Worm (Caenorhabditis elegans): ENCODE data around the gene F38B6.8.

DNA sequence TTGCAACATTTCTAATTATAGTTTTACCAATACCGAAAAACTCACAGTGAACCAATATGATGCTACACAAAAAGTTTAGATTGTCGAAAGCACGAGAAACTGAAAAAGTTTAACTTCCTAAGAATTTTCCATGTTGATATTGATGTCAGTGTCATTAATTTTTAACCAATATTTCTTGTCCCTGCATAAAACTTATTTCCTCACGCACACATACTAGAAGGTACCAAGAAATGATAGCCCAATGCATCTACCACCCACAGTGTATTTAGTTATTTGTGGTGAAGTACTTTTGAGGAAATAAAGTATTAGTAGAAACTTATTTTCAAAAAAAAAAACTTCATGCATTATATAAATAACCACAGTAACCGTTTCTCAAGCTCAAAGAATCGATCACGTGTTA, 51.1 kb downstream of the F38B6.8 start, which contains the start of gene aexr-2:
- TF ChIP-seq ztf-4 (tag; optimal IDR thresholded peaks at IDR 0.05) (no peak), lin-11 (tag; optimal IDR thresholded peaks at IDR 0.05) (no peak), unc-39 (tag; optimal IDR thresholded peaks at IDR 0.05) (no peak), crh-2 (tag; optimal IDR thresholded peaks at IDR 0.05) (no peak), nhr-12 (tag; optimal IDR thresholded peaks at IDR 0.05) (no peak), lsy-2 (tag; optimal IDR thresholded peaks at IDR 0.05) (no peak), sma-9 (GFP tag; optimal IDR thresholded peaks at IDR 0.05) (no peak), sma-9 (tag; optimal IDR thresholded peaks at IDR 0.05) (no peak), ama-1 (optimal IDR thresholded peaks at IDR 0.05) (no peak), nhr-23 (tag; optimal IDR thresholded peaks at IDR 0.05) (no peak), F13H6.1 (tag; optimal IDR thresholded peaks at IDR 0.05) (no peak), aly-2 (tag; optimal IDR thresholded peaks at IDR 0.05) (no peak), blmp-1 (tag; optimal IDR thresholded peaks at IDR 0.05; ENCODE audit: insufficient read depth) (no peak), lin-39 (tag; optimal IDR thresholded peaks at IDR 0.05) (no peak)

Data from whole organism, L2 larva.